Worm (Caenorhabditis elegans) whole organism, midembryonic: ENCODE measurements around the gene Y45F10B.3.

Source experiments
- T22C8.4 ChIP-seq: fragments of 200-800 bp; sonication (Bioruptor generic); IDR thresholded peaks from 2 replicates; pipeline ENCODE4 v1.3.6; 2022; ENCODE audit warnings: missing genetic modification characterization, missing compliant biosample characterization
- cog-1 ChIP-seq: sonication (generic microtip); optimal IDR thresholded peaks from 2 replicates; lab custom pipeline; 2016; ENCODE audit warnings: missing genetic modification characterization, missing compliant biosample characterization
- flt-1 ChIP-seq: fragments of 200-800 bp; sonication (Bioruptor generic); IDR thresholded peaks from 2 replicates; pipeline ENCODE4 v1.3.6; 2022; ENCODE audit warnings: missing genetic modification characterization, missing compliant biosample characterization
- klf-2 ChIP-seq: fragments of 200-800 bp; sonication (Bioruptor generic); conservative IDR thresholded peaks from 2 replicates; pipeline ENCODE4 v1.3.6; 2022; ENCODE audit warnings: missing genetic modification reagents, missing genetic modification characterization, missing compliant biosample characterization
- med-1 ChIP-seq: sonication (generic microtip); optimal IDR thresholded peaks from 2 replicates; lab custom pipeline; 2017; ENCODE audit warnings: missing genetic modification characterization, mild to moderate bottlenecking, missing compliant biosample characterization, antibody characterized with exemption, missing genetic modification reagents; ENCODE audit not compliant: insufficient read depth
- ref-1 ChIP-seq: fragments of 200-800 bp; sonication (Bioruptor generic); conservative IDR thresholded peaks from 2 replicates; pipeline ENCODE4 v1.3.6; 2022; ENCODE audit warnings: missing genetic modification reagents, missing genetic modification characterization, missing compliant biosample characterization
- tab-1 ChIP-seq: fragments of 200-800 bp; sonication (Bioruptor generic); IDR thresholded peaks from 2 replicates; pipeline ENCODE4 v1.3.6; 2022; ENCODE audit warnings: missing genetic modification characterization, missing compliant biosample characterization
- ztf-23 ChIP-seq: fragments of 200-800 bp; sonication (Bioruptor generic); IDR thresholded peaks from 2 replicates; pipeline ENCODE4 v1.3.6; 2022; ENCODE audit warnings: missing genetic modification reagents, missing genetic modification characterization, missing compliant biosample characterization
- ztf-29 ChIP-seq: fragments of 200-800 bp; sonication (Bioruptor generic); IDR thresholded peaks from 2 replicates; pipeline ENCODE4 v1.3.6; 2022; ENCODE audit warnings: missing genetic modification reagents, missing genetic modification characterization, missing compliant biosample characterization

DNA sequence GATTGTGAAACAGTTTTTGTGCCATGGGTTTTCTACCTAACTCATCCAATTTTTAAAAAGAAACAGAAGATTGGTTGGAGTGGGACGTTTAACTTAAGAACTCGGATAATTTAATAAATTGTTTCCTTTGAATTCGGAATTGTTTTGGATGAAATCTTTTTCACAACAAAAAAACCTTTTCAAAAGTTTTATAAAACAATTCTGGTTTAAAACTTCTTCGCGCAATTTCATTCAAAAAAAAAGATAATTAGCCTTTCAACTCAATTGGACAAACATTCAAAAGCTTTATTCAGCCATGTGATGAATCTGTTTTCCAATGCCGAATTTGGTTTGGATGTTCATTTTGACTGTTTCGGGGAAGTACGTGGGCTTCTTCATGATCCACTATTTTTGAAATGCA lies 6.3 kb upstream of the Y45F10B.3 start, which contains the start of gene Y45F10B.12:
- no peak for TF ChIP-seq flt-1 (GFP tag; lab: Robert Waterston, UW)
- no peak for TF ChIP-seq ztf-23 (GFP tag; lab: Robert Waterston, UW)
- TF ChIP-seq tab-1: no peak
- no peak for TF ChIP-seq klf-2
- no peak for TF ChIP-seq ref-1
- no peak for TF ChIP-seq med-1 (GFP tag; lab: Kevin White, UChicago)
- no peak for TF ChIP-seq T22C8.4 (GFP tag; lab: Robert Waterston, UW)
- TF ChIP-seq ztf-29 (GFP tag; lab: Robert Waterston, UW): no peak
- no peak for TF ChIP-seq cog-1 (tag; lab: Kevin White, UChicago)
